Fruit fly (Drosophila melanogaster) Kc167 (cell line): ENCODE data around the gene Ntf-2.

Experiments
- Myc ChIP-seq: fragments of >200 bp; optimal IDR thresholded peaks from 2 replicates; lab custom pipeline; 2017; ENCODE audit warnings: missing external identifiers
- Sin3A ChIP-seq: fragments of >200 bp; optimal IDR thresholded peaks from 2 replicates; lab custom pipeline; 2018; ENCODE audit warnings: missing external identifiers
- h ChIP-seq: fragments of >200 bp; optimal IDR thresholded peaks from 3 replicates; lab custom pipeline; 2018; ENCODE audit warnings: missing external identifiers
- insv ChIP-seq: fragments of >200 bp; optimal IDR thresholded peaks from 3 replicates; lab custom pipeline; 2018; ENCODE audit warnings: missing external identifiers
- psq ChIP-seq: fragments of >200 bp; optimal IDR thresholded peaks from 2 replicates; lab custom pipeline; 2017; ENCODE audit warnings: missing external identifiers
- ttk ChIP-seq: sonication (Bioruptor generic); optimal IDR thresholded peaks from 2 replicates; lab custom pipeline; 2017; ENCODE audit warnings: missing external identifiers

DNA sequence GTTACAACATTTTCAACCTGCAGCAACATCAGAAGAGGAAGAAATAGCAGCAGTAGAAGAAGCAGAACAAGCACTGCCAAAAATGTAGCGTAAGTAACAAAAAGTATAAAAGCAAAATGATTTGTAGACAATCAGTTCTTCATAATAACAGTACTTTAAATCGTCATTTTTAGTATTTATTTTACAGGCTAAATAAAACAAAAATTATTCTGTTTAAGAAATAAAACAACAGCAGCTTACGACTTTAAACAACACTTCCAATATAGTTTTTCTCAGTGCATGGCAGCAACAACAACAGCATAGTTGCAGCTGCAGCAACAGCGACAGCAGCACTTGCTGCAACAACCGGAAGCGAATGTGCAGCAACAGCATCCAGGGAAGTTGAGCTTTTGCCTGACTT lies 24.7 kb upstream of the Ntf-2 start:
- no peak for TF ChIP-seq insv
- TF ChIP-seq psq (lab: Kevin White, UChicago), result no peak
- no peak for TF ChIP-seq h (lab: Kevin White, UChicago)
- no peak for TF ChIP-seq Sin3A
- no peak for TF ChIP-seq Myc (lab: Kevin White, UChicago)
- TF ChIP-seq ttk (lab: Kevin White, UChicago), result no peak
